Worm (Caenorhabditis elegans): ENCODE data around the gene F22B3.8.

DNA sequence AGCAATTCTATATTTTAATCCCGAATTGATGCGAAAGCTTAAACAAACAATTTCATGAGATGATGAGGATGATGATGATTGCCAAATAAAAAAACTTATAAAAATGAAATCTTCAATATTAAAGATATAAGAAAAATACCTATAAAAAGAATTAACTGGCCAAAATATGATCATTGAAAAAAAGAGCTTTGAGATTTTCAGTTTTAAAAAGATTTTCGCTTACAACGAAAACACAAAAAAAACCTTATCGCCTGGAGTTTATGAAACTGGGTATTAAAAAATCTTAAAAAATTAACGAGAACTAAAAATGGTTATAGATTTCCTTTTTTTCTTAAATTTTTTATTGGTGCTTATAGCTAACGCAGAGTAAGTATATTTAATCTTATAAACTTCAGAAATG lies 42.7 kb upstream of the F22B3.8 start, which contains the start of gene C10C6.7:
- no peak for TF ChIP-seq hnd-1 (tag; optimal IDR thresholded peaks at IDR 0.05)
- no peak for TF ChIP-seq tbx-37 (GFP tag; conservative IDR thresholded peaks at IDR 0.05)
- no peak for TF ChIP-seq tra-4 (tag; optimal IDR thresholded peaks at IDR 0.05)
- TF ChIP-seq ama-1 (optimal IDR thresholded peaks at IDR 0.05): no peak
- TF ChIP-seq flt-1 (GFP tag; IDR thresholded peaks at IDR 0.05): no peak
- no peak for TF ChIP-seq pes-1 (GFP tag; IDR thresholded peaks at IDR 0.05)
- no peak for TF ChIP-seq hmg-4 (GFP tag; optimal IDR thresholded peaks at IDR 0.05)
- no peak for TF ChIP-seq scrt-1 (GFP tag; IDR thresholded peaks at IDR 0.05)
- TF ChIP-seq F13C5.2 (tag; optimal IDR thresholded peaks at IDR 0.05): no peak
- TF ChIP-seq B0310.2 (tag; optimal IDR thresholded peaks at IDR 0.05): no peak
- TF ChIP-seq tbx-11 (GFP tag; IDR thresholded peaks at IDR 0.05): no peak
- TF ChIP-seq ceh-13 (GFP tag; optimal IDR thresholded peaks at IDR 0.05): no peak
- TF ChIP-seq hmbx-1 (tag; optimal IDR thresholded peaks at IDR 0.05): no peak
- no peak for TF ChIP-seq sea-1 (GFP tag; conservative IDR thresholded peaks at IDR 0.05)

Measured in whole organism, early embryonic.